Fruit fly (Drosophila melanogaster) whole organism, embryonic: ENCODE results near the gene Cipc.
A peak's percentile ranks its signal among the peaks of the same experiment; 100 is the strongest.

Source experiments
- Awh ChIP-seq: fragments of 200-800 bp; sonication (Bioruptor generic); IDR thresholded peaks from 2 replicates; pipeline ENCODE4, ENCODE4 v1.3.6; 2022; ENCODE audit warnings: missing biosample characterization, missing genetic modification characterization
- CG10321 ChIP-seq: fragments of 200-800 bp; sonication (Bioruptor generic); IDR thresholded peaks from 2 replicates; pipeline ENCODE4 v1.3.6; 2022; ENCODE audit warnings: missing biosample characterization, missing genetic modification characterization
- CG10431 ChIP-seq: fragments of 200-800 bp; sonication (Bioruptor generic); optimal IDR thresholded peaks from 3 replicates; lab custom pipeline; 2018; ENCODE audit warnings: missing biosample characterization, mild to moderate bottlenecking, missing genetic modification characterization
- CG12744 ChIP-seq: fragments of 200-800 bp; sonication (Bioruptor generic); optimal IDR thresholded peaks from 2 replicates; lab custom pipeline; 2016; ENCODE audit warnings: missing biosample characterization, missing genetic modification characterization
- CG13287 ChIP-seq: fragments of 200-800 bp; sonication (Bioruptor generic); IDR thresholded peaks from 2 replicates; pipeline ENCODE4 v1.3.6; 2022; ENCODE audit warnings: missing biosample characterization, missing genetic modification characterization; ENCODE audit not compliant: partially characterized antibody
- CG13424 ChIP-seq: fragments of 200-800 bp; sonication (Bioruptor generic); optimal IDR thresholded peaks from 2 replicates; lab custom pipeline; 2019; ENCODE audit warnings: missing biosample characterization, mild to moderate bottlenecking, missing genetic modification characterization, moderate library complexity
- CG14965 ChIP-seq: fragments of 200-800 bp; sonication (Bioruptor generic); optimal IDR thresholded peaks from 2 replicates; lab custom pipeline; 2016; ENCODE audit warnings: missing biosample characterization, missing genetic modification characterization, borderline replicate concordance
- CG15269 ChIP-seq: fragments of 200-800 bp; sonication (Bioruptor generic); optimal IDR thresholded peaks from 2 replicates; lab custom pipeline; 2018; ENCODE audit warnings: missing biosample characterization, mild to moderate bottlenecking, missing genetic modification characterization, moderate library complexity
- CG16863 ChIP-seq: fragments of 200-800 bp; sonication (Bioruptor generic); optimal IDR thresholded peaks from 3 replicates; lab custom pipeline; 2016; ENCODE audit warnings: missing biosample characterization, missing genetic modification characterization
- CG17385 ChIP-seq: fragments of 200-800 bp; sonication (Bioruptor generic); optimal IDR thresholded peaks from 3 replicates; lab custom pipeline; 2018; ENCODE audit warnings: missing biosample characterization, mild to moderate bottlenecking, missing genetic modification characterization
- CG18599 ChIP-seq: fragments of 200-800 bp; sonication (Bioruptor generic); optimal IDR thresholded peaks from 3 replicates; lab custom pipeline; 2017; ENCODE audit warnings: missing biosample characterization, missing genetic modification characterization, mild to moderate bottlenecking, moderate library complexity, missing genetic modification reagents
- CG2202 ChIP-seq: fragments of 200-800 bp; sonication (Bioruptor generic); optimal IDR thresholded peaks from 2 replicates; lab custom pipeline; 2018; ENCODE audit warnings: missing biosample characterization, mild to moderate bottlenecking, missing genetic modification characterization
- CG30020 ChIP-seq: fragments of 200-800 bp; optimal IDR thresholded peaks from 2 replicates; lab custom pipeline; 2019; ENCODE audit warnings: missing biosample characterization, mild to moderate bottlenecking, missing genetic modification characterization, moderate library complexity
- CG30431 ChIP-seq: fragments of 200-800 bp; sonication (Bioruptor generic); optimal IDR thresholded peaks from 2 replicates; lab custom pipeline; 2017; ENCODE audit warnings: missing biosample characterization, missing genetic modification characterization
- CG32767 ChIP-seq: fragments of 200-800 bp; sonication (Bioruptor generic); IDR thresholded peaks from 2 replicates; pipeline ENCODE4 v1.3.6; 2022; ENCODE audit warnings: missing biosample characterization, missing genetic modification characterization
- CG7271 ChIP-seq: fragments of 200-800 bp; sonication (Bioruptor generic); optimal IDR thresholded peaks from 2 replicates; lab custom pipeline; 2018; ENCODE audit warnings: missing biosample characterization, mild to moderate bottlenecking, missing genetic modification characterization, moderate library complexity
- CG7372 ChIP-seq: fragments of 200-800 bp; sonication (Bioruptor generic); IDR thresholded peaks from 2 replicates; pipeline ENCODE4 v1.3.6; 2022; ENCODE audit warnings: missing biosample characterization, missing genetic modification characterization
- CG7745 ChIP-seq: fragments of 200-800 bp; sonication (Bioruptor generic); optimal IDR thresholded peaks from 2 replicates; lab custom pipeline; 2018; ENCODE audit warnings: missing biosample characterization, mild to moderate bottlenecking, missing genetic modification characterization, moderate library complexity
- CG7987 ChIP-seq: fragments of 200-800 bp; sonication (Bioruptor generic); optimal IDR thresholded peaks from 2 replicates; lab custom pipeline; 2018; ENCODE audit warnings: missing biosample characterization, mild to moderate bottlenecking, missing genetic modification characterization, moderate library complexity
- CG8089 ChIP-seq: fragments of 200-800 bp; sonication (Bioruptor generic); optimal IDR thresholded peaks from 3 replicates; lab custom pipeline; 2016; ENCODE audit warnings: missing biosample characterization, missing genetic modification characterization
- CG8281 ChIP-seq: fragments of 200-800 bp; sonication (Bioruptor generic); optimal IDR thresholded peaks from 2 replicates; lab custom pipeline; 2018; ENCODE audit warnings: missing biosample characterization, mild to moderate bottlenecking, missing genetic modification characterization, moderate library complexity
- CG8765 ChIP-seq: fragments of 200-800 bp; sonication (Bioruptor generic); IDR thresholded peaks from 2 replicates; pipeline ENCODE4 v1.3.6; 2022; ENCODE audit warnings: missing biosample characterization, missing genetic modification characterization
- Dp ChIP-seq: fragments of 200-800 bp; sonication (Bioruptor generic); optimal IDR thresholded peaks from 2 replicates; lab custom pipeline; 2018; ENCODE audit warnings: missing biosample characterization, mild to moderate bottlenecking, missing genetic modification characterization, moderate library complexity
- Drgx ChIP-seq: fragments of 200-800 bp; sonication (Bioruptor generic); IDR thresholded peaks from 2 replicates; pipeline ENCODE4 v1.3.6; 2022; ENCODE audit warnings: missing biosample characterization, missing genetic modification characterization
- Hr39 ChIP-seq: fragments of >200 bp; optimal IDR thresholded peaks from 2 replicates; lab custom pipeline; 2017
- Hsf ChIP-seq: fragments of 200-800 bp; sonication (Bioruptor generic); optimal IDR thresholded peaks from 3 replicates; lab custom pipeline; 2016; ENCODE audit warnings: missing biosample characterization, missing genetic modification characterization
- Lhr ChIP-seq: fragments of 200-800 bp; sonication (Bioruptor generic); optimal IDR thresholded peaks from 3 replicates; lab custom pipeline; 2017; ENCODE audit warnings: mild to moderate bottlenecking, missing biosample characterization, missing genetic modification reagents, missing genetic modification characterization
- NC2α ChIP-seq: fragments of 200-800 bp; sonication (Bioruptor generic); optimal IDR thresholded peaks from 2 replicates; lab custom pipeline; 2016; ENCODE audit warnings: missing biosample characterization, missing genetic modification characterization
- Nf-YA ChIP-seq: fragments of 200-800 bp; sonication (Bioruptor generic); IDR thresholded peaks from 2 replicates; pipeline ENCODE4 v1.3.6; 2022; ENCODE audit warnings: missing biosample characterization, missing genetic modification characterization
- NfI ChIP-seq: fragments of 200-800 bp; sonication (Bioruptor generic); optimal IDR thresholded peaks from 3 replicates; lab custom pipeline; 2018; ENCODE audit warnings: missing biosample characterization, mild to moderate bottlenecking, missing genetic modification characterization, moderate library complexity
- Optix ChIP-seq: fragments of 200-800 bp; sonication (Bioruptor generic); IDR thresholded peaks from 3 replicates; pipeline ENCODE4 v1.3.6; 2022; ENCODE audit warnings: missing biosample characterization, missing genetic modification characterization
- Ravus ChIP-seq: fragments of 200-800 bp; sonication (Bioruptor generic); IDR thresholded peaks from 2 replicates; pipeline ENCODE4 v1.3.6; 2022; ENCODE audit warnings: missing biosample characterization, missing genetic modification characterization
- Usf ChIP-seq: fragments of 200-800 bp; sonication (Bioruptor generic); optimal IDR thresholded peaks from 2 replicates; lab custom pipeline; 2017; ENCODE audit warnings: missing genotype, missing biosample characterization, missing genetic modification characterization
- Xrp1 ChIP-seq: fragments of 200-800 bp; sonication (Bioruptor generic); IDR thresholded peaks from 2 replicates; pipeline ENCODE4 v1.3.6; 2022; ENCODE audit warnings: missing biosample characterization, missing genetic modification characterization
- ab ChIP-seq: fragments of 200-800 bp; sonication (Bioruptor generic); optimal IDR thresholded peaks from 2 replicates; lab custom pipeline; 2016; ENCODE audit warnings: missing biosample characterization, missing genetic modification characterization
- ac ChIP-seq: fragments of 200-800 bp; sonication (Bioruptor generic); optimal IDR thresholded peaks from 3 replicates; lab custom pipeline; 2017; ENCODE audit warnings: missing biosample characterization, mild to moderate bottlenecking, missing genetic modification characterization
- amos ChIP-seq: fragments of 200-800 bp; sonication (Bioruptor generic); IDR thresholded peaks from 2 replicates; pipeline ENCODE4 v1.3.6; 2022; ENCODE audit warnings: missing biosample characterization, missing genetic modification characterization; ENCODE audit not compliant: partially characterized antibody
- bsh ChIP-seq, 2 experiments: fragments of 200-800 bp; sonication (Bioruptor generic); optimal IDR thresholded peaks; 2 replicates each; lab custom pipeline; 2017 to 2018; ENCODE audit warnings: mild to moderate bottlenecking in 2 of 2, missing biosample characterization in 2 of 2, missing genetic modification characterization in 2 of 2, moderate library complexity in 1 of 2
- eve ChIP-seq, 2 experiments: fragments of >200 bp; optimal IDR thresholded peaks; 2 replicates each; lab custom pipeline; 2017; ENCODE audit warnings: missing biosample characterization in 2 of 2, missing genetic modification characterization in 2 of 2
- grau ChIP-seq: fragments of 200-800 bp; optimal IDR thresholded peaks from 3 replicates; lab custom pipeline; 2019; ENCODE audit warnings: missing biosample characterization, mild to moderate bottlenecking, missing genetic modification characterization, moderate library complexity
- ham ChIP-seq: fragments of 200-800 bp; sonication (Bioruptor generic); IDR thresholded peaks from 2 replicates; pipeline ENCODE4 v1.3.6; 2022; ENCODE audit warnings: missing biosample characterization, missing genetic modification characterization
- mam ChIP-seq: fragments of 200-800 bp; sonication (Bioruptor generic); optimal IDR thresholded peaks from 3 replicates; lab custom pipeline; 2016; ENCODE audit warnings: missing biosample characterization, missing genetic modification characterization
- nerfin-1 ChIP-seq: fragments of 200-800 bp; sonication (Bioruptor generic); optimal IDR thresholded peaks from 3 replicates; lab custom pipeline; 2019; ENCODE audit warnings: missing biosample characterization, mild to moderate bottlenecking, missing genetic modification characterization, moderate library complexity
- nmo ChIP-seq: fragments of 200-800 bp; sonication (Bioruptor generic); optimal IDR thresholded peaks from 2 replicates; lab custom pipeline; 2018; ENCODE audit warnings: missing biosample characterization, mild to moderate bottlenecking, missing genetic modification characterization, moderate library complexity
- run ChIP-seq: fragments of 200-800 bp; sonication (Bioruptor generic); optimal IDR thresholded peaks from 3 replicates; lab custom pipeline; 2018; ENCODE audit warnings: missing biosample characterization, mild to moderate bottlenecking, missing genetic modification characterization
- scrt ChIP-seq: fragments of 200-800 bp; sonication (Bioruptor generic); optimal IDR thresholded peaks from 2 replicates; lab custom pipeline; 2018; ENCODE audit warnings: missing biosample characterization, mild to moderate bottlenecking, missing genetic modification characterization, moderate library complexity
- sens ChIP-seq: fragments of 200-800 bp; sonication (Bioruptor generic); peaks from one replicate; lab custom pipeline; 2016; ENCODE audit warnings: missing biosample characterization, missing genetic modification characterization
- slbo ChIP-seq: fragments of 200-800 bp; sonication (Bioruptor generic); IDR thresholded peaks from 2 replicates; pipeline ENCODE4 v1.3.6; 2022; ENCODE audit warnings: missing biosample characterization, missing genetic modification characterization
- slou ChIP-seq: fragments of 200-800 bp; sonication (Bioruptor generic); optimal IDR thresholded peaks from 3 replicates; lab custom pipeline; 2016; ENCODE audit warnings: missing biosample characterization, missing genetic modification characterization
- tna ChIP-seq: fragments of 200-800 bp; sonication (Bioruptor generic); IDR thresholded peaks from 2 replicates; pipeline ENCODE4 v1.3.6; 2022; ENCODE audit warnings: missing biosample characterization, missing genetic modification characterization; ENCODE audit not compliant: partially characterized antibody
- trem ChIP-seq: fragments of 200-800 bp; optimal IDR thresholded peaks from 3 replicates; lab custom pipeline; 2019; ENCODE audit warnings: missing biosample characterization, mild to moderate bottlenecking, missing genetic modification characterization, moderate library complexity
- vvl ChIP-seq: fragments of 200-800 bp; sonication (Bioruptor generic); IDR thresholded peaks from 2 replicates; pipeline ENCODE4 v1.3.6; 2022; ENCODE audit warnings: missing biosample characterization, missing genetic modification characterization

Gene Cipc

dm6 chr3R:26130586-26130985 is 23.9 kb downstream of the Cipc start (continued):
- no peak for TF ChIP-seq Usf
- peak; percentile 13 for TF ChIP-seq CG8281
- TF ChIP-seq Nf-YA (GFP tag; lab: Robert Waterston, UW): no peak
- no peak for TF ChIP-seq amos (GFP tag; lab: Robert Waterston, UW)
- TF ChIP-seq nmo: peak; percentile 8
- TF ChIP-seq Hr39 (lab: Kevin White, UChicago): no peak
- peak; percentile 53 for TF ChIP-seq CG13424
- peak; percentile 66 for TF ChIP-seq Xrp1 (GFP tag; lab: Robert Waterston, UW)
- TF ChIP-seq vvl (GFP tag; lab: Robert Waterston, UW): no peak; the same call in 1 of the 2 replicates
- no peak for TF ChIP-seq Drgx (GFP tag; lab: Robert Waterston, UW)
- no peak for TF ChIP-seq slbo (GFP tag; lab: Robert Waterston, UW)
- peak; percentile 45 for TF ChIP-seq CG16863 (GFP tag; lab: Kevin White, UChicago)
- TF ChIP-seq ham (GFP tag; lab: Robert Waterston, UW): no peak
- TF ChIP-seq NC2α (GFP tag; lab: Kevin White, UChicago): no peak
- no peak for TF ChIP-seq CG30020 (tag; lab: Kevin White, UChicago)
- TF ChIP-seq Dp: no peak
- peak; percentile 36 for TF ChIP-seq CG18599 (GFP tag; lab: Kevin White, UChicago)
- peak; percentile 93 for TF ChIP-seq sens (GFP tag; lab: Kevin White, UChicago)
- TF ChIP-seq CG2202 (tag; lab: Kevin White, UChicago): peak; percentile 42
- TF ChIP-seq CG12744 (GFP tag; lab: Kevin White, UChicago): peak; percentile 25
- TF ChIP-seq tna (GFP tag; lab: Robert Waterston, UW): no peak
- no peak for TF ChIP-seq trem (tag; lab: Kevin White, UChicago)
- TF ChIP-seq slou: peak; percentile 17
- no peak for TF ChIP-seq nerfin-1 (tag; lab: Kevin White, UChicago)
- TF ChIP-seq CG8089: peak; percentile 9
- TF ChIP-seq run (tag; lab: Kevin White, UChicago): no peak
- TF ChIP-seq CG10431 (GFP tag; lab: Kevin White, UChicago): peak; percentile 10
- TF ChIP-seq CG17385 (GFP tag; lab: Kevin White, UChicago): peak; percentile 23
- TF ChIP-seq CG15269: peak; percentile 63
- TF ChIP-seq ab (GFP tag; lab: Kevin White, UChicago): no peak
- TF ChIP-seq CG7271: no peak
- TF ChIP-seq Lhr (GFP tag; lab: Kevin White, UChicago): no peak
- TF ChIP-seq CG13287 (GFP tag; lab: Robert Waterston, UW): no peak
- TF ChIP-seq CG10321 (GFP tag; lab: Robert Waterston, UW): no peak
- no peak for TF ChIP-seq CG30431 (GFP tag; lab: Kevin White, UChicago)
- TF ChIP-seq bsh (GFP tag; optimal IDR thresholded peaks at IDR 0.05; lab: Kevin White, UChicago): peak in 1 of 2 experiments; percentile 63
- TF ChIP-seq scrt (GFP tag; lab: Kevin White, UChicago): no peak
- no peak for TF ChIP-seq Hsf (GFP tag; lab: Kevin White, UChicago)
- peak; percentile 19 for TF ChIP-seq mam (GFP tag; lab: Kevin White, UChicago)
- no peak for TF ChIP-seq CG7745
- TF ChIP-seq Optix (GFP tag; lab: Robert Waterston, UW): no peak
- peak; percentile 85 for TF ChIP-seq Awh
- TF ChIP-seq CG14965 (GFP tag; lab: Kevin White, UChicago): no peak
- TF ChIP-seq ac: no peak
- peak; percentile 42 for TF ChIP-seq NfI (GFP tag; lab: Kevin White, UChicago)
- no peak for TF ChIP-seq CG8765 (GFP tag; lab: Robert Waterston, UW)
- peak in 1 of 2 experiments; percentile 65 for TF ChIP-seq eve (GFP tag; optimal IDR thresholded peaks at IDR 0.05; lab: Kevin White, UChicago)
- TF ChIP-seq grau (tag; lab: Kevin White, UChicago): peak; percentile 12
- peak; percentile 29; the same call in 1 of the 2 replicates for TF ChIP-seq CG32767 (GFP tag; lab: Robert Waterston, UW)
- TF ChIP-seq CG7372: no peak
- TF ChIP-seq Ravus (GFP tag; lab: Robert Waterston, UW): no peak
- peak; percentile 81 for TF ChIP-seq CG7987
